Worm (Caenorhabditis elegans): ENCODE results near the gene uggt-1.

Gene uggt-1

DNA sequence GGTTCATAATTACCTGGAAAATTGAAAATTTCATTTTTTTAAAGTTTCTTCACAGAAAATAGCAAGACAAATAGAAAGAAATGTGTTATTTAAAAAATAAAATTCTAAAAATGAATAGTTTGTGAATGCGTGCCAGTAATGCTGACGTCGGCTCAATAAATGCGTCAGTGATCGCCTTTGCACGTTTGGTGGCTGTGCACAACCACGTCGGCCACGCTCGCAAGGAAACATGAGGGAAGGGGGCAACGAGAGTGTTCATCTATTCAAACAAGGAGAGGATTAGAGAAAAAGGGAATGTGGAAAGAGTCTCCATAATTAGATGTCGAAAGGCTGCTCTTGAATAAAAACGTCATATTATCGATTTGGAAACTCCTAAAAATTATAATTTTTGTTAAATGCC, at the start of gene uggt-1:
Gene uggt-1 (minus strand): TSS at position 13 of the 400 bp plus-strand sequence.
- no peak for TF ChIP-seq eor-1 (tag; optimal IDR thresholded peaks at IDR 0.05)
- TF ChIP-seq nhr-12 (tag; optimal IDR thresholded peaks at IDR 0.05), result no peak
- TF ChIP-seq unc-62 (GFP tag; optimal IDR thresholded peaks at IDR 0.05), result no peak
- peak; percentile 80 for TF ChIP-seq lsy-12 (tag; optimal IDR thresholded peaks at IDR 0.05)
- peak; percentile 56 for TF ChIP-seq R02D3.7 (tag; optimal IDR thresholded peaks at IDR 0.05)
- no peak for TF ChIP-seq nhr-67 (tag; optimal IDR thresholded peaks at IDR 0.05)
- peak; percentile 92 for TF ChIP-seq pha-4 (tag; optimal IDR thresholded peaks at IDR 0.05)
- TF ChIP-seq fkh-2 (tag; optimal IDR thresholded peaks at IDR 0.05), result no peak
- TF ChIP-seq nfya-1 (tag; optimal IDR thresholded peaks at IDR 0.05; ENCODE audit: insufficient read depth), result peak; percentile 92
- peak; percentile 51 for TF ChIP-seq nhr-11 (tag; optimal IDR thresholded peaks at IDR 0.05)
- TF ChIP-seq fkh-10 (GFP tag; optimal IDR thresholded peaks at IDR 0.05), result peak; percentile 81
- peak; percentile 71 for TF ChIP-seq mdl-1 (tag; optimal IDR thresholded peaks at IDR 0.05)
- TF ChIP-seq egl-5 (tag; optimal IDR thresholded peaks at IDR 0.05), result peak; percentile 40
- peak; percentile 85 for TF ChIP-seq lin-15B (tag; optimal IDR thresholded peaks at IDR 0.05)
- TF ChIP-seq ceh-9 (tag; optimal IDR thresholded peaks at IDR 0.05), result no peak
- TF ChIP-seq elt-3 (tag; optimal IDR thresholded peaks at IDR 0.05), result no peak
- TF ChIP-seq snpc-4 (tag; optimal IDR thresholded peaks at IDR 0.05), result peak; percentile 93
- no peak for TF ChIP-seq nhr-28 (tag; optimal IDR thresholded peaks at IDR 0.05)
- peak; percentile 39 for TF ChIP-seq jun-1 (tag; optimal IDR thresholded peaks at IDR 0.05)
- TF ChIP-seq nhr-23 (tag; optimal IDR thresholded peaks at IDR 0.05), result peak; percentile 91
- TF ChIP-seq sea-2 (GFP tag; optimal IDR thresholded peaks at IDR 0.05), result no peak
- no peak for TF ChIP-seq nhr-76 (tag; optimal IDR thresholded peaks at IDR 0.05)
- peak; percentile 59 for TF ChIP-seq pqm-1 (tag; optimal IDR thresholded peaks at IDR 0.05)
- TF ChIP-seq zag-1 (tag; optimal IDR thresholded peaks at IDR 0.05), result no peak
- no peak for TF ChIP-seq egl-27 (tag; optimal IDR thresholded peaks at IDR 0.05)
- TF ChIP-seq fos-1 (tag; optimal IDR thresholded peaks at IDR 0.05), result peak; percentile 60
- TF ChIP-seq mml-1 (tag; optimal IDR thresholded peaks at IDR 0.05), result no peak
- TF ChIP-seq ztf-4 (tag; optimal IDR thresholded peaks at IDR 0.05), result no peak
- TF ChIP-seq skn-1 (tag; optimal IDR thresholded peaks at IDR 0.05), result peak; percentile 72
- no peak for TF ChIP-seq ztf-11 (tag; optimal IDR thresholded peaks at IDR 0.05)
- no peak for TF ChIP-seq ZK546.5 (tag; optimal IDR thresholded peaks at IDR 0.05)
- TF ChIP-seq lin-39 (tag; optimal IDR thresholded peaks at IDR 0.05), result peak; percentile 90
- no peak for TF ChIP-seq unc-39 (tag; optimal IDR thresholded peaks at IDR 0.05)
- TF ChIP-seq nhr-25 (tag; optimal IDR thresholded peaks at IDR 0.05), result peak; percentile 63
- TF ChIP-seq hmg-11 (tag; optimal IDR thresholded peaks at IDR 0.05), result peak; percentile 87
- no peak for TF ChIP-seq daf-12 (tag; optimal IDR thresholded peaks at IDR 0.05)
- peak; percentile 83 for TF ChIP-seq tbx-2 (tag; optimal IDR thresholded peaks at IDR 0.05)
- TF ChIP-seq nhr-77 (tag; optimal IDR thresholded peaks at IDR 0.05), result peak; percentile 43
- TF ChIP-seq elt-1 (tag; optimal IDR thresholded peaks at IDR 0.05), result peak; percentile 45
- TF ChIP-seq ceh-28 (tag; optimal IDR thresholded peaks at IDR 0.05), result peak; percentile 92
- no peak for TF ChIP-seq nhr-237 (tag; optimal IDR thresholded peaks at IDR 0.05)
- TF ChIP-seq elt-2 (tag; optimal IDR thresholded peaks at IDR 0.05), result peak; percentile 81
- no peak for TF ChIP-seq ceh-16 (tag; optimal IDR thresholded peaks at IDR 0.05)
- peak; percentile 86 for TF ChIP-seq ceh-82 (tag; optimal IDR thresholded peaks at IDR 0.05)
- peak; percentile 74 for TF ChIP-seq nhr-43 (tag; optimal IDR thresholded peaks at IDR 0.05; ENCODE audit: poor library complexity, severe bottlenecking)
- no peak for TF ChIP-seq ama-1 (optimal IDR thresholded peaks at IDR 0.05)
- no peak for TF ChIP-seq aly-2 (tag; optimal IDR thresholded peaks at IDR 0.05)

DNA sequence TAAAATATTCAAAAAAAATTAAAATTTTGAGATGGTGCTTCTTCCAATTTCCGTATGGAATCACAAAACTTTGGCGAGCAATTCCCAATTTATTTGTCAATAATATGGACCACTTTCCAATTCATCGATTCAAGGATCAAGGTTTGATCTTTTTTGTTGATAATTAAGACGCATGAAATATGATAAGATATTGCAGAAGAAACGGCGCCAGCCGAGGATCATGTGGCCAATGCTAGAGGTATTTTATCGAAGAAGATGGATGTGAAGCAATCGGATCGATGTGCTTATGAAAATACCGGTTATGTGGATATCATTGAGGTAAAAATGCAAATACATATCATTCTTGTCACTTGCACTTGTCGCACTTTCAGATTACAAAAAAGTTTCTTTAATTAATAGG, 49.7 kb upstream of the uggt-1 start:
- no peak for TF ChIP-seq ztf-4 (tag; optimal IDR thresholded peaks at IDR 0.05)
- peak; percentile 15 for TF ChIP-seq nhr-25 (tag; optimal IDR thresholded peaks at IDR 0.05)
- peak; percentile 42 for TF ChIP-seq nhr-43 (tag; optimal IDR thresholded peaks at IDR 0.05; ENCODE audit: poor library complexity, severe bottlenecking)
- TF ChIP-seq ZK546.5 (tag; optimal IDR thresholded peaks at IDR 0.05), result no peak
- TF ChIP-seq egl-5 (tag; optimal IDR thresholded peaks at IDR 0.05), result no peak
